Worm (Caenorhabditis elegans): ENCODE measurements around the gene toe-2.

DNA sequence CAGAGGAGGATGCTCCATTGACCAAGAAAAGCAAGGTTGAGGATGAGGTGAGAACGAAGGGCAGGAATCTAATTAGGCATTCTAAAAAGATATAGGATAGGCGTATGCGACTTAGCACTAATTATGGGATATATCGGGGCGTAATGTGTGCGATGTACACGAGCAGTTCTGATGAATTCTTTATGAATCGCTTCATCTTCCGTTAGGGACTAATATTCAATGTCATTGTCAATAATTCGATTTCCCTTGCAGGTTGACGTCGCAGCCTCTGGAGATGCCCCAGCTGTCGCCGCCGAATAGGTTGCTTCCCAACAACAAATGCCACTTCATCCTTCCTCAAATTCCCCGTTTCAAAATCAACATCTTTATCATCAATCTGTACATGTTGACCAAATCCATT is 28.0 kb downstream of the toe-2 start:
- TF ChIP-seq nhr-237 (tag; optimal IDR thresholded peaks at IDR 0.05) (no peak), lin-13 (tag; optimal IDR thresholded peaks at IDR 0.05) (no peak), ham-2 (GFP tag; optimal IDR thresholded peaks at IDR 0.05) (no peak), ztf-11 (tag; optimal IDR thresholded peaks at IDR 0.05) (no peak), snpc-4 (tag; optimal IDR thresholded peaks at IDR 0.05) (no peak), blmp-1 (tag; optimal IDR thresholded peaks at IDR 0.05) (no peak), elt-3 (tag; optimal IDR thresholded peaks at IDR 0.05) (no peak), ceh-43 (GFP tag; optimal IDR thresholded peaks at IDR 0.05) (no peak), nhr-12 (tag; optimal IDR thresholded peaks at IDR 0.05) (no peak)

Measured in whole organism, mixed stage, embryonic.